Worm (Caenorhabditis elegans): ENCODE results near the gene srz-32.

DNA sequence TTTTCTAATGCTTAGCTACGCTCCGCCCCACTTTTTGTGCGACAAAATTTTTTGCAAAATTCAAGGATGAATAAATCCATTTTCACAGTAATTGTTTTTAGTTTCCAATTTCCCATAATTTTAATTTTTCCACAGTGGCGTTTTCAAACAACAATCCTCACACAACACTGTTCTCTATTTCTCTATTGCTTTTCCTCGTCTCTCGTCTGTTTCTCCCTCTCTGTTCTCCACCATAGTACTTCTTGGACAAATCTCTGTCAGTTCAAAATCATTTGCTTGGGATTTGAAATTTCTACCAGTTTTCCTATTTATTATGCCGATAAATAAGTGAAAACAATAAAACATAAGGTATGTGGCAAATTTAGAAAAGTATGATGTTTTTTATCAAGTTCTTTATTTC, 27.1 kb downstream of the srz-32 start, which contains the start of gene F58E2.4:
- TF ChIP-seq ceh-9 (tag; optimal IDR thresholded peaks at IDR 0.05), result no peak
- TF ChIP-seq nhr-237 (tag; optimal IDR thresholded peaks at IDR 0.05), result no peak
- TF ChIP-seq zag-1 (tag; optimal IDR thresholded peaks at IDR 0.05), result no peak
- TF ChIP-seq fos-1 (tag; optimal IDR thresholded peaks at IDR 0.05), result no peak
- no peak for TF ChIP-seq ceh-82 (tag; optimal IDR thresholded peaks at IDR 0.05)
- TF ChIP-seq nhr-12 (tag; optimal IDR thresholded peaks at IDR 0.05), result no peak
- TF ChIP-seq unc-39 (tag; optimal IDR thresholded peaks at IDR 0.05), result no peak
- TF ChIP-seq mml-1 (tag; optimal IDR thresholded peaks at IDR 0.05), result no peak
- no peak for TF ChIP-seq nhr-67 (tag; optimal IDR thresholded peaks at IDR 0.05)
- TF ChIP-seq R02D3.7 (tag; optimal IDR thresholded peaks at IDR 0.05), result no peak
- no peak for TF ChIP-seq egl-5 (tag; optimal IDR thresholded peaks at IDR 0.05)

Measured in whole organism, L3 larva.